Fruit fly (Drosophila melanogaster) whole organism, embryonic: ENCODE data around the gene CG18171.

Source experiments
- CG10366 ChIP-seq: fragments of 200-800 bp; sonication (Bioruptor generic); IDR thresholded peaks from 2 replicates; pipeline ENCODE4 v1.3.6; 2022; ENCODE audit warnings: missing biosample characterization, missing genetic modification characterization
- CG10959 ChIP-seq: fragments of 200-800 bp; sonication (Bioruptor generic); IDR thresholded peaks from 2 replicates; pipeline ENCODE4 v1.3.6; 2022; ENCODE audit warnings: missing biosample characterization, missing genetic modification characterization
- CG11504 ChIP-seq: fragments of 200-800 bp; sonication (Bioruptor generic); optimal IDR thresholded peaks from 3 replicates; lab custom pipeline; 2019; ENCODE audit warnings: missing biosample characterization, mild to moderate bottlenecking, missing genetic modification characterization, moderate library complexity
- CG1233 ChIP-seq: fragments of 200-800 bp; sonication (Bioruptor generic); optimal IDR thresholded peaks from 4 replicates; lab custom pipeline; 2018; ENCODE audit warnings: missing biosample characterization, mild to moderate bottlenecking, missing genetic modification characterization
- CG13287 ChIP-seq: fragments of 200-800 bp; sonication (Bioruptor generic); IDR thresholded peaks from 2 replicates; pipeline ENCODE4 v1.3.6; 2022; ENCODE audit warnings: missing biosample characterization, missing genetic modification characterization; ENCODE audit not compliant: partially characterized antibody
- CG14667 ChIP-seq: fragments of 200-800 bp; sonication (Bioruptor generic); IDR thresholded peaks from 2 replicates; pipeline ENCODE4 v1.3.6; 2022; ENCODE audit warnings: missing biosample characterization, missing genetic modification characterization
- CG1602 ChIP-seq: fragments of 200-800 bp; sonication (Bioruptor generic); optimal IDR thresholded peaks from 3 replicates; lab custom pipeline; 2016; ENCODE audit warnings: missing biosample characterization, missing genetic modification characterization
- CG1647 ChIP-seq: fragments of 200-800 bp; sonication (Bioruptor generic); optimal IDR thresholded peaks from 3 replicates; lab custom pipeline; 2016; ENCODE audit warnings: missing biosample characterization, missing genetic modification characterization
- CG43689 ChIP-seq: fragments of 200-800 bp; sonication (Bioruptor generic); IDR thresholded peaks from 2 replicates; pipeline ENCODE4 v1.3.6; 2022; ENCODE audit warnings: missing biosample characterization, missing genetic modification characterization
- CG4424 ChIP-seq: fragments of 200-800 bp; sonication (Bioruptor generic); optimal IDR thresholded peaks from 3 replicates; lab custom pipeline; 2016; ENCODE audit warnings: missing biosample characterization, missing genetic modification characterization
- CG4617 ChIP-seq: fragments of 200-800 bp; sonication (Bioruptor generic); optimal IDR thresholded peaks from 3 replicates; lab custom pipeline; 2016; ENCODE audit warnings: missing biosample characterization, missing genetic modification characterization, borderline replicate concordance
- CG8281 ChIP-seq: fragments of 200-800 bp; sonication (Bioruptor generic); optimal IDR thresholded peaks from 2 replicates; lab custom pipeline; 2018; ENCODE audit warnings: missing biosample characterization, mild to moderate bottlenecking, missing genetic modification characterization, moderate library complexity
- CG8388 ChIP-seq: fragments of 200-800 bp; sonication (Bioruptor generic); optimal IDR thresholded peaks from 2 replicates; lab custom pipeline; 2019; ENCODE audit warnings: missing biosample characterization, mild to moderate bottlenecking, missing genetic modification characterization, moderate library complexity
- Dip3 ChIP-seq: fragments of 200-800 bp; sonication (Bioruptor generic); optimal IDR thresholded peaks from 3 replicates; lab custom pipeline; 2016; ENCODE audit warnings: missing biosample characterization, missing genetic modification characterization
- Doc3 ChIP-seq: fragments of 200-800 bp; sonication (Bioruptor generic); IDR thresholded peaks from 3 replicates; pipeline ENCODE4 v1.3.6; 2022; ENCODE audit warnings: missing biosample characterization, missing genetic modification characterization; ENCODE audit not compliant: partially characterized antibody
- ERR ChIP-seq: fragments of 200-800 bp; sonication (Bioruptor generic); optimal IDR thresholded peaks from 2 replicates; lab custom pipeline; 2016; ENCODE audit warnings: missing biosample characterization, missing genetic modification characterization
- Hand ChIP-seq: fragments of 200-800 bp; sonication (Bioruptor generic); optimal IDR thresholded peaks from 2 replicates; lab custom pipeline; 2017; ENCODE audit warnings: mild to moderate bottlenecking, missing biosample characterization, missing genetic modification reagents, missing genetic modification characterization
- Hmr ChIP-seq: fragments of 200-800 bp; sonication (Bioruptor generic); optimal IDR thresholded peaks from 3 replicates; lab custom pipeline; 2017; ENCODE audit warnings: mild to moderate bottlenecking, missing biosample characterization, missing genetic modification reagents, missing genetic modification characterization
- Hmx ChIP-seq: fragments of 200-800 bp; sonication (Bioruptor generic); optimal IDR thresholded peaks from 2 replicates; lab custom pipeline; 2016; ENCODE audit warnings: missing biosample characterization, missing genetic modification characterization
- Kr ChIP-seq: fragments of 200-800 bp; sonication (Bioruptor generic); optimal IDR thresholded peaks from 2 replicates; lab custom pipeline; 2017; ENCODE audit warnings: missing biosample characterization, mild to moderate bottlenecking, missing genetic modification characterization
- MBD-R2 ChIP-seq: fragments of 200-800 bp; sonication (Bioruptor generic); IDR thresholded peaks from 2 replicates; pipeline ENCODE4 v1.3.6; 2022; ENCODE audit warnings: missing biosample characterization, missing genetic modification characterization
- Nf-YB ChIP-seq: fragments of 200-800 bp; sonication (Bioruptor generic); optimal IDR thresholded peaks from 3 replicates; lab custom pipeline; 2019; ENCODE audit warnings: missing biosample characterization, mild to moderate bottlenecking, missing genetic modification characterization, moderate library complexity
- Optix ChIP-seq: fragments of 200-800 bp; sonication (Bioruptor generic); IDR thresholded peaks from 3 replicates; pipeline ENCODE4 v1.3.6; 2022; ENCODE audit warnings: missing biosample characterization, missing genetic modification characterization
- Ptx1 ChIP-seq: fragments of 200-800 bp; sonication (Bioruptor generic); IDR thresholded peaks from 2 replicates; pipeline ENCODE4 v1.3.6; 2022; ENCODE audit warnings: missing biosample characterization, missing genetic modification characterization
- Rfx ChIP-seq: fragments of 200-800 bp; sonication (Bioruptor generic); IDR thresholded peaks from 2 replicates; pipeline ENCODE4 v1.3.6; 2022; ENCODE audit warnings: missing biosample characterization, missing genetic modification characterization
- Rx ChIP-seq: fragments of 200-800 bp; sonication (Bioruptor generic); IDR thresholded peaks from 2 replicates; pipeline ENCODE4 v1.3.6; 2022; ENCODE audit warnings: missing biosample characterization, missing genetic modification characterization
- Side ChIP-seq: fragments of 200-800 bp; sonication (Bioruptor generic); optimal IDR thresholded peaks from 2 replicates; lab custom pipeline; 2016; ENCODE audit warnings: missing biosample characterization, missing genetic modification characterization
- Six4 ChIP-seq: fragments of 200-800 bp; sonication (Bioruptor generic); optimal IDR thresholded peaks from 2 replicates; lab custom pipeline; 2016; ENCODE audit warnings: missing biosample characterization, missing genetic modification characterization
- Trl ChIP-seq, 3 experiments: fragments of >200 bp in 2 of 3; fragments of 200-800 bp in 1 of 3; sonication (Bioruptor generic) in 1 of 3; optimal IDR thresholded peaks; 2 replicates in 1 of 3; 3 replicates in 2 of 3; lab custom pipeline; 2016 to 2017; ENCODE audit warnings: missing biosample characterization in 1 of 3, missing genetic modification characterization in 1 of 3
- bab2 ChIP-seq: fragments of 200-800 bp; sonication (Bioruptor generic); optimal IDR thresholded peaks from 2 replicates; lab custom pipeline; 2016; ENCODE audit warnings: missing biosample characterization, missing genetic modification characterization
- br ChIP-seq: fragments of >200 bp; optimal IDR thresholded peaks from 2 replicates; lab custom pipeline; 2017
- chinmo ChIP-seq: fragments of 200-800 bp; sonication (Bioruptor generic); IDR thresholded peaks from 4 replicates; pipeline ENCODE4 v1.3.6; 2022; ENCODE audit warnings: missing biosample characterization, missing genetic modification characterization; ENCODE audit not compliant: partially characterized antibody
- chn ChIP-seq: fragments of 200-800 bp; sonication (Bioruptor generic); optimal IDR thresholded peaks from 2 replicates; lab custom pipeline; 2016; ENCODE audit warnings: missing biosample characterization, missing genetic modification characterization
- esg ChIP-seq: fragments of 200-800 bp; sonication (Bioruptor generic); conservative IDR thresholded peaks from 2 replicates; pipeline ENCODE4 v1.3.6; 2022; ENCODE audit warnings: missing biosample characterization, missing genetic modification characterization
- gro ChIP-seq: fragments of 200-800 bp; sonication (Bioruptor generic); optimal IDR thresholded peaks from 2 replicates; lab custom pipeline; 2016; ENCODE audit warnings: missing biosample characterization, missing genetic modification characterization
- gt ChIP-seq: fragments of 200-800 bp; sonication (Bioruptor generic); IDR thresholded peaks from 2 replicates; pipeline ENCODE4 v1.3.6; 2022; ENCODE audit warnings: missing biosample characterization, missing genetic modification characterization
- hkb ChIP-seq, 2 experiments: fragments of 200-800 bp in 1 of 2; fragments of >200 bp in 1 of 2; sonication (Bioruptor generic) in 1 of 2; IDR thresholded peaks in 1 of 2; optimal IDR thresholded peaks in 1 of 2; 2 replicates each; pipeline versions ENCODE4 v1.3.6 to Lab custom; 2017 to 2022; ENCODE audit warnings: missing biosample characterization in 1 of 2, missing genetic modification characterization in 1 of 2
- nerfin-1 ChIP-seq: fragments of 200-800 bp; sonication (Bioruptor generic); optimal IDR thresholded peaks from 3 replicates; lab custom pipeline; 2019; ENCODE audit warnings: missing biosample characterization, mild to moderate bottlenecking, missing genetic modification characterization, moderate library complexity
- peb ChIP-seq: fragments of 200-800 bp; sonication (Bioruptor generic); IDR thresholded peaks from 2 replicates; pipeline ENCODE4 v1.3.6; 2022; ENCODE audit warnings: missing biosample characterization, missing genetic modification characterization
- psq ChIP-seq: fragments of 200-800 bp; sonication (Bioruptor generic); optimal IDR thresholded peaks from 2 replicates; lab custom pipeline; 2017; ENCODE audit warnings: missing biosample characterization, missing genetic modification characterization
- pum ChIP-seq: fragments of 200-800 bp; sonication (Bioruptor generic); optimal IDR thresholded peaks from 2 replicates; lab custom pipeline; 2016; ENCODE audit warnings: missing biosample characterization, missing genetic modification characterization
- schlank ChIP-seq: fragments of 200-800 bp; sonication (Bioruptor generic); optimal IDR thresholded peaks from 2 replicates; lab custom pipeline; 2018; ENCODE audit warnings: missing biosample characterization, mild to moderate bottlenecking, missing genetic modification characterization
- slbo ChIP-seq: fragments of 200-800 bp; sonication (Bioruptor generic); IDR thresholded peaks from 2 replicates; pipeline ENCODE4 v1.3.6; 2022; ENCODE audit warnings: missing biosample characterization, missing genetic modification characterization
- stwl ChIP-seq: fragments of 200-800 bp; sonication (Bioruptor generic); optimal IDR thresholded peaks from 3 replicates; lab custom pipeline; 2018; ENCODE audit warnings: missing biosample characterization, mild to moderate bottlenecking, missing genetic modification characterization, moderate library complexity
- tll ChIP-seq, 2 experiments: fragments of 200-800 bp in 1 of 2; fragments of >200 bp in 1 of 2; sonication (Bioruptor generic) in 1 of 2; optimal IDR thresholded peaks; 2 replicates each; lab custom pipeline; 2017 to 2019; ENCODE audit warnings: missing biosample characterization in 2 of 2, missing genetic modification characterization in 2 of 2, mild to moderate bottlenecking in 1 of 2, moderate library complexity in 1 of 2
- tna ChIP-seq: fragments of 200-800 bp; sonication (Bioruptor generic); IDR thresholded peaks from 2 replicates; pipeline ENCODE4 v1.3.6; 2022; ENCODE audit warnings: missing biosample characterization, missing genetic modification characterization; ENCODE audit not compliant: partially characterized antibody
- vvl ChIP-seq: fragments of 200-800 bp; sonication (Bioruptor generic); IDR thresholded peaks from 2 replicates; pipeline ENCODE4 v1.3.6; 2022; ENCODE audit warnings: missing biosample characterization, missing genetic modification characterization
- wdn ChIP-seq: fragments of 200-800 bp; sonication (Bioruptor generic); IDR thresholded peaks from 2 replicates; pipeline ENCODE4 v1.3.6; 2022; ENCODE audit warnings: missing biosample characterization, missing genetic modification characterization
- z ChIP-seq: fragments of 200-800 bp; sonication (Bioruptor generic); IDR thresholded peaks from 3 replicates; pipeline ENCODE4 v1.3.6; 2022; ENCODE audit warnings: missing biosample characterization, missing genetic modification characterization

CG18171 gene

DNA sequence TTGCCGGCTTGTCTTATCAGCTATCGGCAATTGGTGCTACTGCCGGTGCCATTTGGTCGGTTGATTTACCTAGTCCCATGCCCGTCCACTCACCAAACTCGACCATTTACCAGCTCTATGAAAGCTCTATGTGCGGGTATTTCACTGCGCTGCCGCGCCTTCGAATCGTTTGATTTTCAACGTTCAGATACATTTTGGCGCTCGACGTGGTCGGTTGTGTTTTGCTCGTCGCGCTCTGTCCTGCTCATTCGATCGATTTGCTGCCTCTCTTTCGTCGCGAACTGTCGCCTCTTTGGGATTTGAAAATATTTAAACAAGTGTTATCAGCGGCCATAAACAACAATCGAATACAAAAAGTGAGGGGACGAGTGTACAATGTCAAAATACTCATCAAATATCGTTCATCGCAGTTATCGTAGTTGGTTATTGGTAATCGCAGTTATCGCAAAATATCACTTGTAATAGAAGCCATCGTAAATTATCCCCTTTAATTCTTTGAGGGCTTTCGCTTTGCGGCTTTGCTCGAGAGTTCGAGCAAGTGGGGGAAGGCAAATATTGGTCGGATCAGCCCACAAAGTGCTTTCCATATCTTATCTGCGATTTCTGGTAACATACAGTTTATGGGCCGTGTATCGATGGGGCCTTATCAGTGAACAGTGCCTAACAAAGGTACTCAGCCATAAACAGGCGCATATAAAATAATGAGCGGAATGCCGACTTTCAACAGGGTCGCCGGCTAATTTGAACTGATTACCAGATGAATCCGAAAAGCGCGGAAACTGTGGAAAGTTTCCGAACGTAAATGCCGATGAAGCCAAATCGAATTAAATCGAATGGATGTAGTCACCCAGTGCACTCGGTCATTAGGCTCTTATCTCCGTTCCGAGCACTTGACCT is 18.9 kb upstream of the CG18171 start (continued):
- no peak for TF ChIP-seq bab2
- TF ChIP-seq CG8281 (tag; lab: Kevin White, UChicago): peak; percentile 10
- TF ChIP-seq Side (GFP tag; lab: Kevin White, UChicago): no peak
- TF ChIP-seq hkb (optimal IDR thresholded peaks at IDR 0.05; lab: Kevin White, UChicago): no peak
- TF ChIP-seq hkb (GFP tag; IDR thresholded peaks at IDR 0.05; lab: Robert Waterston, UW): no peak; the same call in 1 of the 2 replicates
- TF ChIP-seq psq (GFP tag; lab: Kevin White, UChicago): no peak
- TF ChIP-seq CG14667 (GFP tag; lab: Robert Waterston, UW): no peak
- no peak for TF ChIP-seq esg (GFP tag; lab: Robert Waterston, UW)
- TF ChIP-seq Rx (GFP tag; lab: Robert Waterston, UW): no peak
- TF ChIP-seq gro (GFP tag; lab: Kevin White, UChicago): peak; percentile 18
- TF ChIP-seq ERR: no peak
- TF ChIP-seq MBD-R2: no peak
- TF ChIP-seq chinmo (GFP tag; lab: Robert Waterston, UW): peak; percentile 75; the same call in 3 of the 4 replicates
- no peak for TF ChIP-seq Rfx (GFP tag; lab: Robert Waterston, UW)
- peak; percentile 6 for TF ChIP-seq Nf-YB (GFP tag; lab: Kevin White, UChicago)
- no peak for TF ChIP-seq tll (GFP tag; optimal IDR thresholded peaks at IDR 0.05; lab: Kevin White, UChicago)
- no peak for TF ChIP-seq CG4424 (GFP tag; lab: Kevin White, UChicago)
- TF ChIP-seq CG8388 (GFP tag; lab: Kevin White, UChicago): peak; percentile 88
- no peak for TF ChIP-seq slbo
- no peak for TF ChIP-seq CG11504
- TF ChIP-seq br (lab: Kevin White, UChicago): no peak
- no peak for TF ChIP-seq wdn (GFP tag; lab: Robert Waterston, UW)
- TF ChIP-seq CG1602: no peak
- peak in 1 of 2 experiments; percentile 38 for TF ChIP-seq Trl (optimal IDR thresholded peaks at IDR 0.05; lab: Kevin White, UChicago)
- no peak for TF ChIP-seq Trl (GFP tag; optimal IDR thresholded peaks at IDR 0.05; lab: Kevin White, UChicago)
- TF ChIP-seq peb (GFP tag; lab: Robert Waterston, UW): no peak
- TF ChIP-seq Ptx1 (GFP tag; lab: Robert Waterston, UW): no peak
- no peak for TF ChIP-seq CG10959 (GFP tag; lab: Robert Waterston, UW)
- TF ChIP-seq CG1233 (GFP tag; lab: Kevin White, UChicago): no peak
- no peak; the same call in 1 of the 2 replicates for TF ChIP-seq CG13287 (GFP tag; lab: Robert Waterston, UW)
- TF ChIP-seq vvl: no peak
- no peak for TF ChIP-seq pum (GFP tag; lab: Kevin White, UChicago)
- no peak for TF ChIP-seq CG4617 (GFP tag; lab: Kevin White, UChicago)
- no peak for TF ChIP-seq Doc3 (GFP tag; lab: Robert Waterston, UW)
- peak; percentile 41; the same call in 1 of the 2 replicates for TF ChIP-seq tna (GFP tag; lab: Robert Waterston, UW)
- peak; percentile 1 for TF ChIP-seq nerfin-1 (tag; lab: Kevin White, UChicago)
- TF ChIP-seq Hand (GFP tag; lab: Kevin White, UChicago): no peak
- TF ChIP-seq Optix (GFP tag; lab: Robert Waterston, UW): no peak
- TF ChIP-seq CG1647 (GFP tag; lab: Kevin White, UChicago): no peak
- no peak for TF ChIP-seq Hmx (GFP tag; lab: Kevin White, UChicago)
- TF ChIP-seq z (GFP tag; lab: Robert Waterston, UW): no peak
- no peak for TF ChIP-seq CG43689 (GFP tag; lab: Robert Waterston, UW)
- 0 out of 2 replicates have a peak, but pooled peaks have one; percentile 10 for TF ChIP-seq CG10366 (GFP tag; lab: Robert Waterston, UW)
- TF ChIP-seq Kr (GFP tag; lab: Kevin White, UChicago): no peak
- TF ChIP-seq chn (GFP tag; lab: Kevin White, UChicago): no peak
- TF ChIP-seq Hmr: peak; percentile 37
- TF ChIP-seq schlank (tag; lab: Kevin White, UChicago): no peak
- TF ChIP-seq Dip3 (GFP tag; lab: Kevin White, UChicago): no peak
- no peak for TF ChIP-seq gt (GFP tag; lab: Robert Waterston, UW)
- TF ChIP-seq Six4 (GFP tag; lab: Kevin White, UChicago): no peak
- TF ChIP-seq stwl (tag; lab: Kevin White, UChicago): no peak
